Fruit fly (Drosophila melanogaster): ENCODE data around the gene CG3473.

DNA sequence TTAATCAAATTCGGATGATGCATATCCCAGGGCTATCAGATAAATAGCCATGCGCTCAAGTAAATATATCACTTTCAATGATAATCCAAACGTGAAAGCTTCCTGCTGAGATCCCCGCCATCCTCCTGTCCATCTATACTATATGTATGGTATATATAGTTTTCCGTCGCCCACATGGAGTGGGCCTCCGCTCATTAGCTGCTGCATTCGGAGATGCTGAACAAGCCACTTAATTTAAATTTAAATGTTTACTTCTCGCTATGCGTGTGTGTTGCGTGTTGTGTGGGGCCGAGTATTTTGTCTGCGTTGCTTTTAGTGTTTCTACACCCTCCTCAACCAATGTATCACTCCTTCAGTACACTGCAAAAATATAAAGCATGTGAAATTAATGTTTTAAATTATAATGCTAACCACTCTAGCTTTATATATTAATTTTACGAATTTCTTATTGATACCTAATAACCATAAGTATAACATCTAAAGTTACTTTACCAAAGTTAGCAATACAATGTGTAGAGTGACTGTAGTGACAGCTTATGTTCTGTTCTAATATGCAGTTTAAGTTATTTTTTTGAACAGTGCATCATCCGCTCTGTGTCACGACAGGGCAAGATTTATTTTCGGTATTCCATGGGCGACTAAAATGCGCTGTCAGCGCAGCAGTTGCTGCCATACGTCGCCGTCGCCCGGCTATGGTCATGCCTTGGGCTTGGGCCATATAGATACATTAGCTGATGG is 16.7 kb downstream of the CG3473 start:
- TF ChIP-seq CG12605 (GFP tag; IDR thresholded peaks at IDR 0.05) (0 out of 2 replicates have a peak, but pooled peaks have one; percentile 43), CG17806 (tag; optimal IDR thresholded peaks at IDR 0.05) (peak; percentile 89), CG9948 (tag; optimal IDR thresholded peaks at IDR 0.05) (peak; percentile 88), CG10348 (GFP tag; IDR thresholded peaks at IDR 0.05) (no peak), fd96Ca (GFP tag; IDR thresholded peaks at IDR 0.05) (peak; percentile 32; the same call in 1 of the 3 replicates), CG8159 (tag; optimal IDR thresholded peaks at IDR 0.05) (peak; percentile 88), CG8301 (tag; optimal IDR thresholded peaks at IDR 0.05) (peak; percentile 76), D1 (tag; optimal IDR thresholded peaks at IDR 0.05) (peak; percentile 79), Snoo (tag; optimal IDR thresholded peaks at IDR 0.05) (peak; percentile 62), Pif1A (GFP tag; optimal IDR thresholded peaks at IDR 0.05) (peak; percentile 79), CG13204 (GFP tag; optimal IDR thresholded peaks at IDR 0.05) (peak; percentile 56)
